Fruit fly (Drosophila melanogaster) whole organism, embryonic: ENCODE measurements around the gene CG17906.

ENCODE experiments used
- Adf1 ChIP-seq: fragments of 200-800 bp; sonication (Bioruptor generic); IDR thresholded peaks from 2 replicates; pipeline ENCODE4 v1.3.6; 2022; ENCODE audit warnings: missing biosample characterization, missing genetic modification characterization
- CG1024 ChIP-seq: fragments of 200-800 bp; sonication (Bioruptor generic); IDR thresholded peaks from 2 replicates; pipeline ENCODE4 v1.3.6; 2022; ENCODE audit warnings: missing biosample characterization, missing genetic modification characterization
- CG11093 ChIP-seq: fragments of 200-800 bp; sonication (Bioruptor generic); IDR thresholded peaks from 3 replicates; pipeline ENCODE4 v1.3.6; 2022; ENCODE audit warnings: missing biosample characterization, missing genetic modification characterization
- CG11456 ChIP-seq: fragments of 200-800 bp; sonication (Bioruptor generic); IDR thresholded peaks from 3 replicates; pipeline ENCODE4 v1.3.6; 2022; ENCODE audit warnings: missing biosample characterization, missing genetic modification characterization
- CG1233 ChIP-seq: fragments of 200-800 bp; sonication (Bioruptor generic); optimal IDR thresholded peaks from 4 replicates; lab custom pipeline; 2018; ENCODE audit warnings: missing biosample characterization, mild to moderate bottlenecking, missing genetic modification characterization
- CG13287 ChIP-seq: fragments of 200-800 bp; sonication (Bioruptor generic); IDR thresholded peaks from 2 replicates; pipeline ENCODE4 v1.3.6; 2022; ENCODE audit warnings: missing biosample characterization, missing genetic modification characterization; ENCODE audit not compliant: partially characterized antibody
- CG15696 ChIP-seq: fragments of 200-800 bp; sonication (Bioruptor generic); optimal IDR thresholded peaks from 2 replicates; lab custom pipeline; 2019; ENCODE audit warnings: missing biosample characterization, mild to moderate bottlenecking, missing genetic modification characterization, moderate library complexity
- CG1603 ChIP-seq: fragments of 200-800 bp; sonication (Bioruptor generic); optimal IDR thresholded peaks from 2 replicates; lab custom pipeline; 2019; ENCODE audit warnings: missing biosample characterization, mild to moderate bottlenecking, missing genetic modification characterization, moderate library complexity
- CG17359 ChIP-seq: fragments of 200-800 bp; sonication (Bioruptor generic); optimal IDR thresholded peaks from 3 replicates; lab custom pipeline; 2018; ENCODE audit warnings: missing biosample characterization, mild to moderate bottlenecking, missing genetic modification characterization, moderate library complexity
- CG2199 ChIP-seq: fragments of 200-800 bp; sonication (Bioruptor generic); IDR thresholded peaks from 3 replicates; pipeline ENCODE4 v1.3.6; 2022; ENCODE audit warnings: missing biosample characterization, missing genetic modification characterization
- CG31224 ChIP-seq: fragments of 200-800 bp; sonication (Bioruptor generic); IDR thresholded peaks from 2 replicates; pipeline ENCODE4 v1.3.6; 2022; ENCODE audit warnings: missing biosample characterization, missing genetic modification characterization
- CG32767 ChIP-seq: fragments of 200-800 bp; sonication (Bioruptor generic); IDR thresholded peaks from 2 replicates; pipeline ENCODE4 v1.3.6; 2022; ENCODE audit warnings: missing biosample characterization, missing genetic modification characterization
- CG3726 ChIP-seq: fragments of 200-800 bp; sonication (Bioruptor generic); IDR thresholded peaks from 3 replicates; pipeline ENCODE4, ENCODE4 v1.3.6; 2022; ENCODE audit warnings: missing biosample characterization, missing genetic modification characterization
- CG42726 ChIP-seq: fragments of 200-800 bp; sonication (Bioruptor generic); IDR thresholded peaks from 2 replicates; pipeline ENCODE4 v1.3.6; 2022; ENCODE audit warnings: missing biosample characterization, missing genetic modification characterization; ENCODE audit not compliant: partially characterized antibody
- CG4730 ChIP-seq: fragments of 200-800 bp; sonication (Bioruptor generic); IDR thresholded peaks from 2 replicates; pipeline ENCODE4 v1.3.6; 2022; ENCODE audit warnings: missing biosample characterization, missing genetic modification characterization
- CG7556 ChIP-seq: fragments of 200-800 bp; sonication (Bioruptor generic); optimal IDR thresholded peaks from 2 replicates; lab custom pipeline; 2017; ENCODE audit warnings: missing biosample characterization, mild to moderate bottlenecking, missing genetic modification characterization
- CG7928 ChIP-seq: fragments of 200-800 bp; sonication (Bioruptor generic); optimal IDR thresholded peaks from 2 replicates; lab custom pipeline; 2017; ENCODE audit warnings: missing biosample characterization, mild to moderate bottlenecking, missing genetic modification characterization
- CG8281 ChIP-seq: fragments of 200-800 bp; sonication (Bioruptor generic); optimal IDR thresholded peaks from 2 replicates; lab custom pipeline; 2018; ENCODE audit warnings: missing biosample characterization, mild to moderate bottlenecking, missing genetic modification characterization, moderate library complexity
- CG9876 ChIP-seq: fragments of 200-800 bp; sonication (Bioruptor generic); optimal IDR thresholded peaks from 2 replicates; lab custom pipeline; 2016; ENCODE audit warnings: missing biosample characterization, missing genetic modification characterization
- Dip3 ChIP-seq: fragments of 200-800 bp; sonication (Bioruptor generic); optimal IDR thresholded peaks from 3 replicates; lab custom pipeline; 2016; ENCODE audit warnings: missing biosample characterization, missing genetic modification characterization
- Drgx ChIP-seq: fragments of 200-800 bp; sonication (Bioruptor generic); IDR thresholded peaks from 2 replicates; pipeline ENCODE4 v1.3.6; 2022; ENCODE audit warnings: missing biosample characterization, missing genetic modification characterization
- HLH4C ChIP-seq: fragments of 200-800 bp; sonication (Bioruptor generic); IDR thresholded peaks from 3 replicates; pipeline ENCODE4 v1.3.6; 2022; ENCODE audit warnings: missing biosample characterization, missing genetic modification characterization; ENCODE audit not compliant: partially characterized antibody
- Hey ChIP-seq: fragments of 200-800 bp; sonication (Bioruptor generic); optimal IDR thresholded peaks from 3 replicates; lab custom pipeline; 2018; ENCODE audit warnings: missing biosample characterization, mild to moderate bottlenecking, missing genetic modification characterization
- MBD-R2 ChIP-seq: fragments of 200-800 bp; sonication (Bioruptor generic); IDR thresholded peaks from 2 replicates; pipeline ENCODE4 v1.3.6; 2022; ENCODE audit warnings: missing biosample characterization, missing genetic modification characterization
- MTF-1 ChIP-seq: fragments of 200-800 bp; sonication (Bioruptor generic); optimal IDR thresholded peaks from 2 replicates; lab custom pipeline; 2018; ENCODE audit warnings: missing biosample characterization, mild to moderate bottlenecking, missing genetic modification characterization, borderline replicate concordance
- NK7.1 ChIP-seq: fragments of 200-800 bp; sonication (Bioruptor generic); optimal IDR thresholded peaks from 3 replicates; lab custom pipeline; 2016; ENCODE audit warnings: missing biosample characterization, missing genetic modification characterization
- Nf-YC ChIP-seq: fragments of 200-800 bp; optimal IDR thresholded peaks from 3 replicates; lab custom pipeline; 2019; ENCODE audit warnings: missing biosample characterization, mild to moderate bottlenecking, missing genetic modification characterization, moderate library complexity
- Pdp1 ChIP-seq, 2 experiments: fragments of 200-800 bp; sonication (Bioruptor generic); optimal IDR thresholded peaks; 3 replicates each; lab custom pipeline; 2016; ENCODE audit warnings: missing biosample characterization in 2 of 2, missing genetic modification characterization in 2 of 2, mild to moderate bottlenecking in 1 of 2, moderate library complexity in 1 of 2
- Rx ChIP-seq: fragments of 200-800 bp; sonication (Bioruptor generic); IDR thresholded peaks from 2 replicates; pipeline ENCODE4 v1.3.6; 2022; ENCODE audit warnings: missing biosample characterization, missing genetic modification characterization
- cato ChIP-seq: fragments of 200-800 bp; sonication (Bioruptor generic); optimal IDR thresholded peaks from 2 replicates; lab custom pipeline; 2016; ENCODE audit warnings: missing biosample characterization, missing genetic modification characterization, borderline replicate concordance
- corto ChIP-seq: fragments of 200-800 bp; sonication (Bioruptor generic); optimal IDR thresholded peaks from 2 replicates; lab custom pipeline; 2016; ENCODE audit warnings: missing biosample characterization, mild to moderate bottlenecking, missing genetic modification characterization, moderate library complexity
- croc ChIP-seq: fragments of 200-800 bp; sonication (Bioruptor generic); conservative IDR thresholded peaks from 3 replicates; pipeline ENCODE4 v1.3.6; 2022; ENCODE audit warnings: missing biosample characterization, missing genetic modification characterization
- da ChIP-seq: fragments of 200-800 bp; sonication (Bioruptor generic); optimal IDR thresholded peaks from 2 replicates; lab custom pipeline; 2016; ENCODE audit warnings: missing biosample characterization, missing genetic modification characterization
- danr ChIP-seq: fragments of 200-800 bp; sonication (Bioruptor generic); IDR thresholded peaks from 2 replicates; pipeline ENCODE4 v1.3.6; 2022; ENCODE audit warnings: missing biosample characterization, missing genetic modification characterization
- dpn ChIP-seq, 2 experiments: fragments of 200-800 bp; sonication (Bioruptor generic); optimal IDR thresholded peaks; 3 replicates each; lab custom pipeline; 2016; ENCODE audit warnings: missing biosample characterization in 2 of 2, missing genetic modification characterization in 2 of 2
- fd96Cb ChIP-seq: fragments of 200-800 bp; sonication (Bioruptor generic); optimal IDR thresholded peaks from 2 replicates; lab custom pipeline; 2018; ENCODE audit warnings: missing biosample characterization, mild to moderate bottlenecking, missing genetic modification characterization, moderate library complexity
- ind ChIP-seq: fragments of 200-800 bp; sonication (Bioruptor generic); optimal IDR thresholded peaks from 3 replicates; lab custom pipeline; 2016; ENCODE audit warnings: missing biosample characterization, missing genetic modification characterization
- kay ChIP-seq: fragments of 200-800 bp; sonication (Bioruptor generic); optimal IDR thresholded peaks from 2 replicates; lab custom pipeline; 2016; ENCODE audit warnings: missing biosample characterization, missing genetic modification characterization
- kni ChIP-seq: fragments of 200-800 bp; sonication (Bioruptor generic); optimal IDR thresholded peaks from 3 replicates; lab custom pipeline; 2017; ENCODE audit warnings: mild to moderate bottlenecking, missing biosample characterization, missing genetic modification reagents, missing genetic modification characterization
- mld ChIP-seq: fragments of 200-800 bp; sonication (Bioruptor generic); IDR thresholded peaks from 3 replicates; pipeline ENCODE4 v1.3.6; 2022; ENCODE audit warnings: missing biosample characterization, missing genetic modification characterization; ENCODE audit not compliant: partially characterized antibody
- pan ChIP-seq, 4 experiments: fragments of >200 bp in 3 of 4; fragments of 200-800 bp in 1 of 4; sonication (Bioruptor generic) in 1 of 4; optimal IDR thresholded peaks in 3 of 4; IDR thresholded peaks in 1 of 4; 2 replicates each; pipeline versions ENCODE4 v1.3.6 to Lab custom; 2017 to 2022; ENCODE audit warnings: missing biosample characterization in 2 of 4, missing genetic modification characterization in 2 of 4, mixed read lengths in 1 of 4
- pros ChIP-seq: fragments of 200-800 bp; sonication (Bioruptor generic); optimal IDR thresholded peaks from 3 replicates; lab custom pipeline; 2019; ENCODE audit warnings: missing biosample characterization, mild to moderate bottlenecking, missing genetic modification characterization, moderate library complexity
- salm ChIP-seq: fragments of 200-800 bp; sonication (Bioruptor generic); optimal IDR thresholded peaks from 2 replicates; lab custom pipeline; 2018; ENCODE audit warnings: missing biosample characterization, mild to moderate bottlenecking, missing genetic modification characterization
- schlank ChIP-seq: fragments of 200-800 bp; sonication (Bioruptor generic); optimal IDR thresholded peaks from 2 replicates; lab custom pipeline; 2018; ENCODE audit warnings: missing biosample characterization, mild to moderate bottlenecking, missing genetic modification characterization
- sens ChIP-seq: fragments of 200-800 bp; sonication (Bioruptor generic); peaks from one replicate; lab custom pipeline; 2016; ENCODE audit warnings: missing biosample characterization, missing genetic modification characterization
- sens-2 ChIP-seq: fragments of 200-800 bp; sonication (Bioruptor generic); IDR thresholded peaks from 2 replicates; pipeline ENCODE4 v1.3.6; 2022; ENCODE audit warnings: missing biosample characterization, missing genetic modification characterization
- sisA ChIP-seq: fragments of 200-800 bp; sonication (Bioruptor generic); IDR thresholded peaks from 2 replicates; pipeline ENCODE4 v1.3.6; 2022; ENCODE audit warnings: missing biosample characterization, missing genetic modification characterization
- tup ChIP-seq: fragments of 200-800 bp; sonication (Bioruptor generic); optimal IDR thresholded peaks from 2 replicates; lab custom pipeline; 2016; ENCODE audit warnings: missing biosample characterization, mild to moderate bottlenecking, missing genetic modification characterization, moderate library complexity

The CG17906 gene

dm6 chr2L:8951184-8951934 lies 42.8 kb upstream of the CG17906 start, which contains the start of gene C1GalTA (continued):
- TF ChIP-seq CG1024 (peak; percentile 76), pros (GFP tag; lab: Kevin White, UChicago) (peak; percentile 90), CG9876 (no peak), mld (no peak), CG13287 (GFP tag; lab: Robert Waterston, UW) (no peak), salm (peak; percentile 98), Hey (tag; lab: Kevin White, UChicago) (peak; percentile 77), NK7.1 (GFP tag; lab: Kevin White, UChicago) (peak; percentile 43), CG11093 (GFP tag; lab: Robert Waterston, UW) (peak; percentile 90), corto (GFP tag; lab: Kevin White, UChicago) (peak; percentile 59), HLH4C (GFP tag; lab: Robert Waterston, UW) (no peak), MBD-R2 (GFP tag; lab: Robert Waterston, UW) (peak; percentile 61; the same call in 1 of the 2 replicates), Drgx (peak; percentile 97), MTF-1 (GFP tag; lab: Kevin White, UChicago) (peak; percentile 85), CG3726 (GFP tag; lab: Robert Waterston, UW) (peak; percentile 84), CG1233 (GFP tag; lab: Kevin White, UChicago) (peak; percentile 98), Rx (GFP tag; lab: Robert Waterston, UW) (peak; percentile 78), ind (GFP tag; lab: Kevin White, UChicago) (peak; percentile 94), CG1603 (peak; percentile 6), dpn (GFP tag; optimal IDR thresholded peaks at IDR 0.05; lab: Kevin White, UChicago) (peak; percentile 68 to 94), kni (peak; percentile 61), kay (peak; percentile 91), CG31224 (GFP tag; lab: Robert Waterston, UW) (peak; percentile 92), CG4730 (GFP tag; lab: Robert Waterston, UW) (peak; percentile 93), CG7556 (GFP tag; lab: Kevin White, UChicago) (peak; percentile 99), schlank (tag; lab: Kevin White, UChicago) (peak; percentile 78), CG32767 (GFP tag; lab: Robert Waterston, UW) (peak; percentile 96), sens-2 (GFP tag; lab: Robert Waterston, UW) (peak; percentile 81), tup (GFP tag; lab: Kevin White, UChicago) (peak; percentile 28), cato (GFP tag; lab: Kevin White, UChicago) (peak; percentile 91), CG17359 (peak; percentile 97), da (GFP tag; lab: Kevin White, UChicago) (no peak), CG7928 (GFP tag; lab: Kevin White, UChicago) (peak; percentile 75), Pdp1 (GFP tag; optimal IDR thresholded peaks at IDR 0.05; lab: Kevin White, UChicago) (peak; percentile 63 to 74), danr (GFP tag; lab: Robert Waterston, UW) (peak; percentile 85), CG15696 (tag; lab: Kevin White, UChicago) (peak; percentile 95), CG42726 (no peak), sens (peak; percentile 93), sisA (GFP tag; lab: Robert Waterston, UW) (peak; percentile 86), CG8281 (tag; lab: Kevin White, UChicago) (peak; percentile 90), Nf-YC (tag; lab: Kevin White, UChicago) (peak; percentile 92), Adf1 (GFP tag; lab: Robert Waterston, UW) (peak; percentile 80), croc (GFP tag; lab: Robert Waterston, UW) (peak; percentile 96), CG2199 (peak; percentile 57; the same call in 1 of the 3 replicates), Dip3 (peak; percentile 50), CG11456 (GFP tag; lab: Robert Waterston, UW) (no peak; the same call in 2 of the 3 replicates), pan (optimal IDR thresholded peaks at IDR 0.05; lab: Kevin White, UChicago) (no peak), pan (GFP tag; optimal IDR thresholded peaks at IDR 0.05 in 1 of 2, IDR thresholded peaks at IDR 0.05 in 1 of 2) (peak in 1 of 2 experiments; percentile 97), fd96Cb (tag; lab: Kevin White, UChicago) (peak; percentile 98)
